Worm (Caenorhabditis elegans) whole organism, late embryonic: ENCODE measurements around the gene F13H10.5.

Experiments used
- ama-1 ChIP-seq: fragments of 150-350 bp; optimal IDR thresholded peaks from 2 replicates; lab custom pipeline; 2014
- ceh-24 ChIP-seq: sonication (generic microtip); optimal IDR thresholded peaks from 2 replicates; lab custom pipeline; 2016; ENCODE audit warnings: mild to moderate bottlenecking, missing genetic modification characterization, missing compliant biosample characterization
- dve-1 ChIP-seq: sonication (generic microtip); optimal IDR thresholded peaks from 2 replicates; lab custom pipeline; 2017; ENCODE audit warnings: antibody characterized with exemption, mild to moderate bottlenecking, missing genetic modification characterization, missing compliant biosample characterization
- fax-1 ChIP-seq: sonication (generic microtip); optimal IDR thresholded peaks from 2 replicates; lab custom pipeline; 2016; ENCODE audit warnings: missing genotype, missing genetic modification characterization, missing compliant biosample characterization
- fkh-10 ChIP-seq: fragments of 150-350 bp; optimal IDR thresholded peaks from 2 replicates; lab custom pipeline; 2014; ENCODE audit warnings: missing biosample characterization, missing genetic modification reagents, missing genetic modification characterization
- hlh-13 ChIP-seq: fragments of 200-800 bp; sonication (Bioruptor generic); optimal IDR thresholded peaks from 2 replicates; lab custom pipeline; 2018; ENCODE audit warnings: mild to moderate bottlenecking, missing genetic modification characterization, missing compliant biosample characterization
- nfya-1 ChIP-seq: sonication (generic microtip); optimal IDR thresholded peaks from 2 replicates; lab custom pipeline; 2017; ENCODE audit warnings: missing genetic modification characterization, mild to moderate bottlenecking, missing compliant biosample characterization, antibody characterized with exemption, moderate library complexity
- nhr-11 ChIP-seq: fragments of 150-350 bp; optimal IDR thresholded peaks from 2 replicates; lab custom pipeline; 2014; ENCODE audit warnings: missing biosample characterization, missing genetic modification characterization
- pha-4 ChIP-seq: fragments of 150-350 bp; optimal IDR thresholded peaks from 2 replicates; lab custom pipeline; 2018; ENCODE audit warnings: missing biosample characterization, missing genetic modification reagents, missing genetic modification characterization
- pqm-1 ChIP-seq: sonication (generic microtip); optimal IDR thresholded peaks from 2 replicates; lab custom pipeline; 2016; ENCODE audit warnings: missing genetic modification characterization, missing compliant biosample characterization
- rnt-1 ChIP-seq: sonication (generic microtip); optimal IDR thresholded peaks from 2 replicates; lab custom pipeline; 2016; ENCODE audit warnings: missing genetic modification characterization, missing compliant biosample characterization

DNA sequence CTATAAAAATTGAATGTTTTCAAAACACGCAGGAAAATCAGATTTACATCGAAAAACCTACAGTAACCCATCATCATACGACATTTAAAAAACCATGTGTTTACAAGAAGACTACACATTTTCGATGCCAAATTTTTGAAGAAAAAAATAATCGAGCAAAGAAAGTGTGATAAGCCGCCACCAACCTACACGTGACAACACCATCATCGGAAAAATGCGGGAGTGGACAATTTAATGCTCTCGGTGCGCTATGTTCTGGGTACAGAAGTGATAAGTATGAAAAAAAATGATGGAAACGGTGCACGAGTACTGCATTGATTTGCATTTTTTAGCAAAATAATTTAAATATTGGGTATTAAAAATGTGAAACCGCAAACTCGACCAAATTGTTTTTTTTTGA is 26.1 kb upstream of the F13H10.5 start:
- TF ChIP-seq ama-1, result no peak
- TF ChIP-seq pqm-1 (tag; lab: Kevin White, UChicago), result no peak
- TF ChIP-seq hlh-13 (GFP tag; lab: Kevin White, UChicago), result no peak
- no peak for TF ChIP-seq rnt-1 (tag; lab: Kevin White, UChicago)
- no peak for TF ChIP-seq nhr-11
- TF ChIP-seq nfya-1, result no peak
- no peak for TF ChIP-seq fkh-10
- no peak for TF ChIP-seq pha-4 (tag; lab: Kevin White, UChicago)
- no peak for TF ChIP-seq fax-1 (tag; lab: Kevin White, UChicago)
- no peak for TF ChIP-seq ceh-24 (tag; lab: Kevin White, UChicago)
- no peak for TF ChIP-seq dve-1 (tag; lab: Kevin White, UChicago)
